Worm (Caenorhabditis elegans) whole organism, L1 larva: Measurements from ENCODE around the gene F31F7.1.
A peak's percentile ranks its signal among the peaks of the same experiment; 100 is the strongest.

Experiments
- C04F5.9 ChIP-seq: sonication (generic microtip); optimal IDR thresholded peaks from 2 replicates; lab custom pipeline; 2016; ENCODE audit warnings: missing genetic modification characterization, missing compliant biosample characterization
- aha-1 ChIP-seq: fragments of 150-350 bp; optimal IDR thresholded peaks from 2 replicates; lab custom pipeline; 2014; ENCODE audit warnings: missing biosample characterization, missing genetic modification characterization
- alr-1 ChIP-seq: fragments of 200-800 bp; sonication (Bioruptor generic); optimal IDR thresholded peaks from 2 replicates; lab custom pipeline; 2018; ENCODE audit warnings: borderline replicate concordance, mild to moderate bottlenecking, missing genetic modification characterization, missing compliant biosample characterization
- blmp-1 ChIP-seq: fragments of 150-350 bp; optimal IDR thresholded peaks from 2 replicates; lab custom pipeline; 2014; ENCODE audit warnings: missing biosample characterization, missing genetic modification characterization
- ceh-63 ChIP-seq: fragments of 200-800 bp; sonication (Bioruptor generic); optimal IDR thresholded peaks from 2 replicates; lab custom pipeline; 2018; ENCODE audit warnings: mild to moderate bottlenecking, missing genetic modification characterization, missing compliant biosample characterization
- ces-1 ChIP-seq: fragments of 150-350 bp; optimal IDR thresholded peaks from 2 replicates; lab custom pipeline; 2014; ENCODE audit warnings: missing biosample characterization, missing genetic modification reagents, missing genetic modification characterization
- dsc-1 ChIP-seq: sonication (generic microtip); optimal IDR thresholded peaks from 2 replicates; lab custom pipeline; 2016; ENCODE audit warnings: mild to moderate bottlenecking, missing genetic modification characterization, missing compliant biosample characterization
- efl-1 ChIP-seq, 4 experiments: fragments of 150-350 bp; optimal IDR thresholded peaks in 3 of 4; peaks in 1 of 4; 1 replicate in 1 of 4; 2 replicates in 3 of 4; lab custom pipeline; 2014; ENCODE audit warnings: missing biosample characterization in 2 of 4, missing genetic modification characterization in 2 of 4, missing genetic modification reagents in 2 of 4
- efl-3 ChIP-seq: fragments of 200-800 bp; sonication (Bioruptor generic); optimal IDR thresholded peaks from 2 replicates; lab custom pipeline; 2018; ENCODE audit warnings: mild to moderate bottlenecking, missing genetic modification characterization, missing compliant biosample characterization
- elt-3 ChIP-seq, 6 experiments: fragments of 150-350 bp in 1 of 6; sonication (generic microtip); optimal IDR thresholded peaks; 2 replicates each; lab custom pipeline; 2017 to 2018; ENCODE audit warnings: missing biosample characterization in 6 of 6, missing genetic modification characterization in 6 of 6, inconsistent platforms in 1 of 6
- ets-5 ChIP-seq: fragments of 200-800 bp; sonication (Bioruptor generic); IDR thresholded peaks from 2 replicates; pipeline ENCODE4 v1.3.6; 2022; ENCODE audit warnings: missing genetic modification characterization, missing compliant biosample characterization
- fkh-10 ChIP-seq: sonication (generic microtip); optimal IDR thresholded peaks from 2 replicates; lab custom pipeline; 2017; ENCODE audit warnings: missing biosample characterization, missing genetic modification reagents, missing genetic modification characterization
- fkh-4 ChIP-seq: sonication (generic microtip); optimal IDR thresholded peaks from 2 replicates; lab custom pipeline; 2016; ENCODE audit warnings: missing compliant biosample characterization, missing genetic modification characterization, borderline replicate concordance
- fkh-8 ChIP-seq: sonication (generic microtip); optimal IDR thresholded peaks from 2 replicates; lab custom pipeline; 2016; ENCODE audit warnings: mild to moderate bottlenecking, missing genetic modification characterization, missing compliant biosample characterization
- grh-1 ChIP-seq: fragments of 200-800 bp; sonication (Bioruptor generic); IDR thresholded peaks from 2 replicates; pipeline ENCODE4 v1.3.6; 2022; ENCODE audit warnings: missing genetic modification reagents, missing genetic modification characterization, missing compliant biosample characterization
- hlh-4 ChIP-seq: sonication (generic microtip); optimal IDR thresholded peaks from 2 replicates; lab custom pipeline; 2016; ENCODE audit warnings: mild to moderate bottlenecking, missing genetic modification characterization, missing compliant biosample characterization
- isw-1 ChIP-seq: fragments of 200-800 bp; sonication (Bioruptor generic); IDR thresholded peaks from 2 replicates; pipeline ENCODE4 v1.3.6; 2022; ENCODE audit warnings: missing genetic modification characterization, missing compliant biosample characterization
- lin-14 ChIP-seq: fragments of 200-800 bp; sonication (Bioruptor generic); optimal IDR thresholded peaks from 2 replicates; lab custom pipeline; 2018; ENCODE audit warnings: mild to moderate bottlenecking, missing genetic modification characterization, moderate library complexity, missing compliant biosample characterization
- lin-35 ChIP-seq, 2 experiments: fragments of 150-350 bp; optimal IDR thresholded peaks; 2 replicates each; lab custom pipeline; 2014; ENCODE audit warnings: missing biosample characterization in 2 of 2, missing genetic modification characterization in 2 of 2, missing genetic modification reagents in 2 of 2
- lir-3 ChIP-seq: sonication (generic microtip); optimal IDR thresholded peaks from 2 replicates; lab custom pipeline; 2016; ENCODE audit warnings: mild to moderate bottlenecking, missing genetic modification characterization, moderate library complexity, missing compliant biosample characterization; ENCODE audit not compliant: poor library complexity
- lsy-2 ChIP-seq, 2 experiments: fragments of 150-350 bp; optimal IDR thresholded peaks; 2 replicates each; lab custom pipeline; 2014; ENCODE audit warnings: missing biosample characterization in 2 of 2, missing genetic modification characterization in 2 of 2
- mdl-1 ChIP-seq, 2 experiments: fragments of 150-350 bp; optimal IDR thresholded peaks; 2 replicates each; lab custom pipeline; 2014 to 2017; ENCODE audit warnings: missing biosample characterization in 2 of 2, missing genetic modification characterization in 2 of 2, inconsistent platforms in 1 of 2
- mep-1 ChIP-seq: fragments of 150-350 bp; optimal IDR thresholded peaks from 2 replicates; lab custom pipeline; 2014; ENCODE audit warnings: missing biosample characterization, missing genetic modification characterization
- nhr-19 ChIP-seq: fragments of 200-800 bp; sonication (Bioruptor generic); conservative IDR thresholded peaks from 2 replicates; pipeline ENCODE4 v1.3.6; 2022; ENCODE audit warnings: missing genetic modification characterization, missing compliant biosample characterization
- nhr-20 ChIP-seq: sonication (generic microtip); optimal IDR thresholded peaks from 2 replicates; lab custom pipeline; 2016; ENCODE audit warnings: mild to moderate bottlenecking, missing genetic modification characterization, missing compliant biosample characterization
- nhr-47 ChIP-seq: sonication (generic microtip); optimal IDR thresholded peaks from 2 replicates; lab custom pipeline; 2016; ENCODE audit warnings: mild to moderate bottlenecking, missing genetic modification characterization, moderate library complexity, missing compliant biosample characterization
- nhr-71 ChIP-seq: sonication (generic microtip); optimal IDR thresholded peaks from 2 replicates; lab custom pipeline; 2016; ENCODE audit warnings: mild to moderate bottlenecking, missing genetic modification characterization, moderate library complexity, missing compliant biosample characterization
- nhr-76 ChIP-seq: sonication (generic microtip); optimal IDR thresholded peaks from 2 replicates; lab custom pipeline; 2017; ENCODE audit warnings: missing biosample characterization, missing genetic modification characterization
- nhr-85 ChIP-seq: sonication (generic microtip); peaks from one replicate; lab custom pipeline; 2016; ENCODE audit warnings: missing genetic modification characterization, inconsistent platforms, missing compliant biosample characterization
- nhr-90 ChIP-seq: sonication (generic microtip); optimal IDR thresholded peaks from 2 replicates; lab custom pipeline; 2016; ENCODE audit warnings: mild to moderate bottlenecking, missing genetic modification characterization, missing compliant biosample characterization; ENCODE audit not compliant: poor library complexity
- skn-1 ChIP-seq: fragments of 150-350 bp; optimal IDR thresholded peaks from 2 replicates; lab custom pipeline; 2014; ENCODE audit warnings: missing biosample characterization, missing genetic modification characterization
- snu-23 ChIP-seq: sonication (generic microtip); optimal IDR thresholded peaks from 2 replicates; lab custom pipeline; 2016; ENCODE audit warnings: missing genetic modification characterization, missing compliant biosample characterization
- sox-4 ChIP-seq: sonication (generic microtip); optimal IDR thresholded peaks from 2 replicates; lab custom pipeline; 2016; ENCODE audit warnings: missing genetic modification characterization, missing compliant biosample characterization
- sptf-1 ChIP-seq: fragments of 150-350 bp; optimal IDR thresholded peaks from 2 replicates; lab custom pipeline; 2014; ENCODE audit warnings: missing biosample characterization, missing genetic modification characterization
- swsn-7 ChIP-seq: sonication (generic microtip); optimal IDR thresholded peaks from 2 replicates; lab custom pipeline; 2016; ENCODE audit warnings: missing genetic modification characterization, missing compliant biosample characterization
- tbx-2 ChIP-seq: sonication (generic microtip); optimal IDR thresholded peaks from 2 replicates; lab custom pipeline; 2016; ENCODE audit warnings: missing genetic modification characterization, missing compliant biosample characterization
- unc-30 ChIP-seq: sonication (generic microtip); optimal IDR thresholded peaks from 2 replicates; lab custom pipeline; 2017; ENCODE audit warnings: missing biosample characterization, missing genetic modification characterization
- unc-86 ChIP-seq: sonication (generic microtip); optimal IDR thresholded peaks from 2 replicates; lab custom pipeline; 2016; ENCODE audit warnings: missing genetic modification characterization, missing compliant biosample characterization
- xbp-1 ChIP-seq: sonication (generic microtip); optimal IDR thresholded peaks from 2 replicates; lab custom pipeline; 2016; ENCODE audit warnings: missing genetic modification characterization, missing compliant biosample characterization
- ztf-4 ChIP-seq: fragments of 150-350 bp; optimal IDR thresholded peaks from 2 replicates; lab custom pipeline; 2014; ENCODE audit warnings: missing biosample characterization, missing genetic modification characterization

Gene F31F7.1

DNA sequence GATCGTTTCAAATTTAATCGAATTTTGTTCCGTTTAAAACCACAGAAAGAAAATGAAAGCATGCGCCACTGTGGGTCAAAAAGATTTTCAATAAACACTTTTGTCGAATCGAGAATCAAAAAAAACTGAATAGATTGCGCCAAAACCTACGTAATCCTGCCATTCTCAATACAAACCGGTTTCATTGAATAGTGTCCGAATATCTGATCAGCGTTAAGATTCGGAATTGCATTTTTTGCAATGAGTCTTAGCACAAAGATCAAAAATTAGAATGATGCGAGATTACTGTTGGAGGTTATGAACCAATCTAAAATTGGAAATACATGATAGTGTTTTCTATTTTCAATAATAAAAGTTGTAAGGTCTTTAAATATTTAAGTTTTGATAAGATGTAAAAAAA, 41.7 kb downstream of the F31F7.1 start:
- no peak for TF ChIP-seq alr-1 (tag; lab: Kevin White, UChicago)
- peak; percentile 59 for TF ChIP-seq blmp-1 (tag; lab: Kevin White, UChicago)
- peak; percentile 71 for TF ChIP-seq grh-1 (GFP tag; lab: Robert Waterston, UW)
- peak; percentile 87 for TF ChIP-seq nhr-85 (tag; lab: Kevin White, UChicago)
- no peak for TF ChIP-seq ceh-63
- peak; percentile 38 for TF ChIP-seq lin-14
- peak; percentile 19 for TF ChIP-seq nhr-20 (tag; lab: Kevin White, UChicago)
- no peak for TF ChIP-seq C04F5.9
- no peak for TF ChIP-seq isw-1 (GFP tag; lab: Robert Waterston, UW)

DNA sequence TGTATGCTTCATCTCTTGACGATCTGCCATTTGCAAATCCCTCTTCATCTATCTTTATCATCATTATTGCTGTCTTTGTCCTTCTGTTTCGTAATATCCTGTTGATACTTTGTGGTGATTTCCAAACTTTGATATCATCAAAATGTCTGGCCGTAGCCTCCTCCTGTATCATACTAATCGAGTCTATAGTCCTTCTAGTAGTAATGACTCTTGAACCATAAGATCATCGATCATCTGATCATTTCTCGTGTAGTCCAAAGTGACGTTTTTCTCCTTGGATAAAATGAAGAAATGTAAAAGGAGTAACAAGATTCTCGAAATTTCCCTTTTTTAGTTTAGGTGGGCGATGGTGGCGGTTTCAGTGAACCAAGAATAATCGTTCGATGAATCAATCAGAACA, 43.1 kb downstream of the F31F7.1 start:
- TF ChIP-seq nhr-20 (tag; lab: Kevin White, UChicago): peak; percentile 76
- peak; percentile 65 for TF ChIP-seq lin-14
- peak; percentile 31 for TF ChIP-seq snu-23 (GFP tag; lab: Kevin White, UChicago)
- peak; percentile 11 for TF ChIP-seq mep-1 (tag; lab: Kevin White, UChicago)
- peak in 1 of 2 experiments; percentile 38 for TF ChIP-seq lin-35 (GFP tag; optimal IDR thresholded peaks at IDR 0.05; lab: Kevin White, UChicago)
- peak; percentile 96 for TF ChIP-seq nhr-85 (tag; lab: Kevin White, UChicago)
- TF ChIP-seq nhr-90 (tag; lab: Kevin White, UChicago): peak; percentile 26
- peak in 5 of 6 experiments; percentile 60 to 88 (median 84) for TF ChIP-seq elt-3 (tag; optimal IDR thresholded peaks at IDR 0.05; lab: Kevin White, UChicago)
- peak; percentile 47 for TF ChIP-seq blmp-1 (tag; lab: Kevin White, UChicago)
- TF ChIP-seq efl-1 (optimal IDR thresholded peaks at IDR 0.05; lab: Kevin White, UChicago): no peak
- TF ChIP-seq efl-1 (GFP tag; optimal IDR thresholded peaks at IDR 0.05 in 1 of 2; lab: Kevin White, UChicago): no peak
- peak; percentile 69 for TF ChIP-seq nhr-71 (tag; lab: Kevin White, UChicago)
- peak; percentile 20 for TF ChIP-seq nhr-47
- peak; percentile 52; the same call in 1 of the 2 replicates for TF ChIP-seq grh-1 (GFP tag; lab: Robert Waterston, UW)
- peak; percentile 55 for TF ChIP-seq nhr-19 (GFP tag; lab: Robert Waterston, UW)
- TF ChIP-seq efl-3 (GFP tag; lab: Kevin White, UChicago): no peak
- no peak for TF ChIP-seq mdl-1 (tag; optimal IDR thresholded peaks at IDR 0.05; lab: Kevin White, UChicago)
- no peak for TF ChIP-seq swsn-7 (tag; lab: Kevin White, UChicago)
- peak; percentile 16 for TF ChIP-seq tbx-2
- TF ChIP-seq skn-1: peak; percentile 18
- TF ChIP-seq, all 84 proteins: peak for 15

DNA sequence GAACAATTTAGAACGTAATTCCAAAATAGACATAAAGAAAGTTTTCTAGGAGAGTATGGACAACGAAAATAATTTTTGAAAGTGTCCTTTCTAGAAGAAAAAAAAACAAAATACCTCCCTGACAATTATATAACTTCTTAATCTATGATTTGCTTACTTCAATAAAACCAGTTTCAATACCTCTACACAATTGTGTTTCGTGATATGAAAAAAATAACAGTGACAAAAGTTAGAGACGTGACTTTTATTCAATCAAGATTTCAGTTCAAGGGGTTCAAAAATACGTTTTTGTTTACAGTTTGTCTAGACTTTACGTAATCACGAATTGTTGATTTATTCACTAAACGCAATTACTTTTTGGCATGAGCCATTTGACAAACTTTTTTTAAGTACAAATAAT, 45.0 kb downstream of the F31F7.1 start:
- TF ChIP-seq elt-3 (tag; optimal IDR thresholded peaks at IDR 0.05; lab: Kevin White, UChicago): peak in 1 of 6 experiments; percentile 22
- TF ChIP-seq dsc-1 (tag; lab: Kevin White, UChicago): no peak

DNA sequence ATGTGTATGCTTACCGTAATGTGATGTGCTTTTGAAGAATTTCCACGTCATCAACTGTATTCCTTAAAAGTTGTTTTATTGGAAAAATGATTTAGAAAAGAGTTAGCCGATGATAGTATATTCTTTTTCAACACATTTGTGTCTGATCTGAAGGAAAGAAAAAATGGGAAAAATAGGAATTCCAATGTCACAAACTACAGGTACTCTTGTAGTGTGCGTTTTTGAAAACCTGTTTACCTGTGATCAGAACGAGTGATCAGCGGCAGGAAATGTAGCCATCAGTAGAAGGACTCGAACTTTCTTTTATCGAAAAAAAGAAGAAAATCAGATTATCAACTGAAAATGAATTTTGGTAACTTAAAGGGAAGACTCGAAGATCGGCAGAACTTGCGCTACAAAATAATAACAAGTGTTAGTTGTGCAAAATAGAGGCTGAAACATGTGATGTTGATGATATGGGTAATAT, 45.5 kb downstream of the F31F7.1 start, which contains the start of gene T28C12.15:
T28C12.15 (minus strand) TSS at position 51 of the 466 bp plus-strand sequence.
- TF ChIP-seq nhr-20 (tag; lab: Kevin White, UChicago) (peak; percentile 59), fkh-10 (no peak), grh-1 (GFP tag; lab: Robert Waterston, UW) (peak; percentile 64; the same call in 1 of the 2 replicates), unc-86 (tag; lab: Kevin White, UChicago) (no peak), nhr-85 (tag; lab: Kevin White, UChicago) (peak; percentile 78), sptf-1 (tag; lab: Kevin White, UChicago) (no peak), lin-14 (peak; percentile 33), snu-23 (GFP tag; lab: Kevin White, UChicago) (peak; percentile 39), nhr-71 (tag; lab: Kevin White, UChicago) (peak; percentile 28), ztf-4 (no peak), blmp-1 (tag; lab: Kevin White, UChicago) (peak; percentile 53), xbp-1 (no peak), lir-3 (tag; lab: Kevin White, UChicago) (no peak)

DNA sequence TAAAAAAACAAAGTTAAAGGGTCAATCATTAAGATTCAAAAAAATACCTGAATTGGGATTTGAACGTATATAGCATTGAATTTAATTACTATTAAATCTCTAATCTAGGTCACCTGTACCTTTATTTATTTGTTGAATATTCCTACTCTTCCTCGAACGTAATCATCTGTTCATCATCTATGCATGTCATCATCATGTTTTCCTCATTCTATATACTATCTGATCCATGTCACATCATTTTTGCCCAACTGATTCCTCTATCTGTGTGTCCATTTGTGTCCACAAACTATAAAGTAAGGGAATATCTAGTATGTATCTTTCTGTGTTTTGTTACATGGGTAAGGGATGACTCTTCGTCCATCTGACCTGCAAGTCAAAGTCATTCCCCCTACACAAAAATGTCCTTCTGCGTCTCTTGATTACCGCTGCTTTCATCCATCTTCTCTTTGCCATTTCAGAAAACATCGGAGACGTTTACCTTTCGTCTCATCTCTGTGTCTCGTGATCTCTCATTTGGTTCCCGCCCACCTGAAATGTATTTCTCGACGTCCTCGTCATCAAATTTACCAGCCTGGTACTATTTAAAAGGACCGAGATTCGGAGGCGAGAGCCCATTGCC, 46.6 kb downstream of the F31F7.1 start:
- TF ChIP-seq ces-1 (GFP tag; lab: Kevin White, UChicago): no peak
- TF ChIP-seq swsn-7 (tag; lab: Kevin White, UChicago): no peak
- no peak for TF ChIP-seq unc-30 (tag; lab: Kevin White, UChicago)
- no peak for TF ChIP-seq hlh-4
- no peak for TF ChIP-seq efl-1 (optimal IDR thresholded peaks at IDR 0.05; lab: Kevin White, UChicago)
- no peak for TF ChIP-seq efl-1 (GFP tag; optimal IDR thresholded peaks at IDR 0.05 in 1 of 2; lab: Kevin White, UChicago)
- TF ChIP-seq fkh-8 (tag; lab: Kevin White, UChicago): no peak
- no peak for TF ChIP-seq sox-4
- peak; percentile 96 for TF ChIP-seq nhr-85 (tag; lab: Kevin White, UChicago)
- TF ChIP-seq unc-86 (tag; lab: Kevin White, UChicago): no peak
- no peak for TF ChIP-seq C04F5.9
- TF ChIP-seq nhr-76 (tag; lab: Kevin White, UChicago): no peak
- peak; percentile 82 for TF ChIP-seq lin-14
- TF ChIP-seq lsy-2 (tag; optimal IDR thresholded peaks at IDR 0.05; lab: Kevin White, UChicago): peak; percentile 0 to 17
- TF ChIP-seq ets-5 (GFP tag; lab: Robert Waterston, UW): no peak
- TF ChIP-seq lir-3 (tag; lab: Kevin White, UChicago): no peak
- TF ChIP-seq ztf-4: no peak
- TF ChIP-seq aha-1 (tag; lab: Kevin White, UChicago): no peak
- no peak for TF ChIP-seq fkh-4 (tag; lab: Kevin White, UChicago)
